Fruit fly (Drosophila melanogaster) whole organism, embryonic: Measurements from ENCODE around the gene Cpr78E.

Experiments used
- B-H2 ChIP-seq: fragments of 200-800 bp; sonication (Bioruptor generic); optimal IDR thresholded peaks from 2 replicates; lab custom pipeline; 2018; ENCODE audit warnings: missing biosample characterization, mild to moderate bottlenecking, missing genetic modification characterization
- CG11560 ChIP-seq: fragments of 200-800 bp; sonication (Bioruptor generic); IDR thresholded peaks from 3 replicates; pipeline ENCODE4 v1.3.6; 2022; ENCODE audit warnings: missing biosample characterization, missing genetic modification characterization
- CG12155 ChIP-seq: fragments of 200-800 bp; sonication (Bioruptor generic); optimal IDR thresholded peaks from 3 replicates; lab custom pipeline; 2016; ENCODE audit warnings: missing biosample characterization, missing genetic modification characterization
- CG12219 ChIP-seq: fragments of 200-800 bp; sonication (Bioruptor generic); optimal IDR thresholded peaks from 3 replicates; lab custom pipeline; 2018; ENCODE audit warnings: missing biosample characterization, mild to moderate bottlenecking, missing genetic modification characterization
- CG13775 ChIP-seq: fragments of 200-800 bp; sonication (Bioruptor generic); optimal IDR thresholded peaks from 3 replicates; lab custom pipeline; 2017; ENCODE audit warnings: missing biosample characterization, mild to moderate bottlenecking, missing genetic modification characterization
- CG15269 ChIP-seq: fragments of 200-800 bp; sonication (Bioruptor generic); optimal IDR thresholded peaks from 2 replicates; lab custom pipeline; 2018; ENCODE audit warnings: missing biosample characterization, mild to moderate bottlenecking, missing genetic modification characterization, moderate library complexity
- CG15479 ChIP-seq: fragments of 200-800 bp; sonication (Bioruptor generic); optimal IDR thresholded peaks from 3 replicates; lab custom pipeline; 2019; ENCODE audit warnings: missing biosample characterization, mild to moderate bottlenecking, missing genetic modification characterization, moderate library complexity
- CG15696 ChIP-seq: fragments of 200-800 bp; sonication (Bioruptor generic); optimal IDR thresholded peaks from 2 replicates; lab custom pipeline; 2019; ENCODE audit warnings: missing biosample characterization, mild to moderate bottlenecking, missing genetic modification characterization, moderate library complexity
- CG1647 ChIP-seq: fragments of 200-800 bp; sonication (Bioruptor generic); optimal IDR thresholded peaks from 3 replicates; lab custom pipeline; 2016; ENCODE audit warnings: missing biosample characterization, missing genetic modification characterization
- CG17359 ChIP-seq: fragments of 200-800 bp; sonication (Bioruptor generic); optimal IDR thresholded peaks from 3 replicates; lab custom pipeline; 2018; ENCODE audit warnings: missing biosample characterization, mild to moderate bottlenecking, missing genetic modification characterization, moderate library complexity
- CG2678 ChIP-seq: fragments of 200-800 bp; sonication (Bioruptor generic); optimal IDR thresholded peaks from 3 replicates; lab custom pipeline; 2019; ENCODE audit warnings: missing biosample characterization, mild to moderate bottlenecking, missing genetic modification characterization, moderate library complexity
- CG31224 ChIP-seq: fragments of 200-800 bp; sonication (Bioruptor generic); IDR thresholded peaks from 2 replicates; pipeline ENCODE4 v1.3.6; 2022; ENCODE audit warnings: missing biosample characterization, missing genetic modification characterization
- CG31388 ChIP-seq: fragments of 200-800 bp; sonication (Bioruptor generic); optimal IDR thresholded peaks from 2 replicates; lab custom pipeline; 2016; ENCODE audit warnings: missing biosample characterization, missing genetic modification characterization
- CG33213 ChIP-seq: fragments of 200-800 bp; sonication (Bioruptor generic); optimal IDR thresholded peaks from 3 replicates; lab custom pipeline; 2016; ENCODE audit warnings: missing biosample characterization, missing genetic modification characterization
- CG34376 ChIP-seq: fragments of 200-800 bp; sonication (Bioruptor generic); optimal IDR thresholded peaks from 2 replicates; lab custom pipeline; 2018; ENCODE audit warnings: missing biosample characterization, mild to moderate bottlenecking, missing genetic modification characterization
- CG3847 ChIP-seq: fragments of 200-800 bp; sonication (Bioruptor generic); IDR thresholded peaks from 2 replicates; pipeline ENCODE4 v1.3.6; 2022; ENCODE audit warnings: missing biosample characterization, missing genetic modification characterization
- CG4328 ChIP-seq: fragments of 200-800 bp; sonication (Bioruptor generic); optimal IDR thresholded peaks from 3 replicates; lab custom pipeline; 2017; ENCODE audit warnings: missing biosample characterization, missing genetic modification reagents, missing genetic modification characterization
- CG4404 ChIP-seq: fragments of 200-800 bp; sonication (Bioruptor generic); IDR thresholded peaks from 2 replicates; pipeline ENCODE4 v1.3.6; 2022; ENCODE audit warnings: missing biosample characterization, missing genetic modification characterization
- CG4424 ChIP-seq: fragments of 200-800 bp; sonication (Bioruptor generic); optimal IDR thresholded peaks from 3 replicates; lab custom pipeline; 2016; ENCODE audit warnings: missing biosample characterization, missing genetic modification characterization
- CG6272 ChIP-seq: fragments of 200-800 bp; sonication (Bioruptor generic); IDR thresholded peaks from 2 replicates; pipeline ENCODE4 v1.3.6; 2022; ENCODE audit warnings: missing biosample characterization, missing genetic modification characterization
- CG7357 ChIP-seq: fragments of 200-800 bp; sonication (Bioruptor generic); IDR thresholded peaks from 3 replicates; pipeline ENCODE4 v1.3.6; 2022; ENCODE audit warnings: missing biosample characterization, missing genetic modification characterization
- CG7987 ChIP-seq: fragments of 200-800 bp; sonication (Bioruptor generic); optimal IDR thresholded peaks from 2 replicates; lab custom pipeline; 2018; ENCODE audit warnings: missing biosample characterization, mild to moderate bottlenecking, missing genetic modification characterization, moderate library complexity
- CG8924 ChIP-seq: fragments of 200-800 bp; optimal IDR thresholded peaks from 3 replicates; lab custom pipeline; 2019; ENCODE audit warnings: missing biosample characterization, mild to moderate bottlenecking, missing genetic modification characterization, moderate library complexity
- CTCF ChIP-seq: fragments of 200-800 bp; sonication (Bioruptor generic); optimal IDR thresholded peaks from 2 replicates; lab custom pipeline; 2017; ENCODE audit warnings: missing biosample characterization, mild to moderate bottlenecking, missing genetic modification characterization, moderate library complexity
- GATAe ChIP-seq: fragments of 200-800 bp; sonication (Bioruptor generic); conservative IDR thresholded peaks from 2 replicates; pipeline ENCODE4 v1.3.6; 2022; ENCODE audit warnings: missing biosample characterization, missing genetic modification characterization
- H2.0 ChIP-seq: fragments of 200-800 bp; sonication (Bioruptor generic); IDR thresholded peaks from 2 replicates; pipeline ENCODE4 v1.3.6; 2022; ENCODE audit warnings: missing biosample characterization, missing genetic modification characterization
- Hand ChIP-seq: fragments of 200-800 bp; sonication (Bioruptor generic); optimal IDR thresholded peaks from 2 replicates; lab custom pipeline; 2017; ENCODE audit warnings: mild to moderate bottlenecking, missing biosample characterization, missing genetic modification reagents, missing genetic modification characterization
- Hey ChIP-seq: fragments of 200-800 bp; sonication (Bioruptor generic); optimal IDR thresholded peaks from 3 replicates; lab custom pipeline; 2018; ENCODE audit warnings: missing biosample characterization, mild to moderate bottlenecking, missing genetic modification characterization
- Hr51 ChIP-seq, 2 experiments: fragments of 200-800 bp; sonication (Bioruptor generic); optimal IDR thresholded peaks; 2 replicates in 1 of 2; 3 replicates in 1 of 2; lab custom pipeline; 2016 to 2018; ENCODE audit warnings: missing biosample characterization in 2 of 2, missing genetic modification characterization in 2 of 2, mild to moderate bottlenecking in 1 of 2, moderate library complexity in 1 of 2
- Hr78 ChIP-seq, 2 experiments: fragments of 200-800 bp in 1 of 2; fragments of >200 bp in 1 of 2; sonication (Bioruptor generic) in 1 of 2; optimal IDR thresholded peaks; 2 replicates each; lab custom pipeline; 2017 to 2019; ENCODE audit warnings: missing biosample characterization in 2 of 2, missing genetic modification characterization in 2 of 2, mild to moderate bottlenecking in 1 of 2, moderate library complexity in 1 of 2
- Lhr ChIP-seq: fragments of 200-800 bp; sonication (Bioruptor generic); optimal IDR thresholded peaks from 3 replicates; lab custom pipeline; 2017; ENCODE audit warnings: mild to moderate bottlenecking, missing biosample characterization, missing genetic modification reagents, missing genetic modification characterization
- Stat92E ChIP-seq, 3 experiments: fragments of >200 bp in 2 of 3; fragments of 200-800 bp in 1 of 3; sonication (Bioruptor generic) in 1 of 3; optimal IDR thresholded peaks; 2 replicates each; lab custom pipeline; 2017 to 2019; ENCODE audit warnings: missing biosample characterization in 3 of 3, missing genetic modification characterization in 3 of 3, mild to moderate bottlenecking in 1 of 3, moderate library complexity in 1 of 3
- Xrp1 ChIP-seq: fragments of 200-800 bp; sonication (Bioruptor generic); IDR thresholded peaks from 2 replicates; pipeline ENCODE4 v1.3.6; 2022; ENCODE audit warnings: missing biosample characterization, missing genetic modification characterization
- br ChIP-seq: fragments of >200 bp; optimal IDR thresholded peaks from 2 replicates; lab custom pipeline; 2017
- crol ChIP-seq: fragments of 200-800 bp; sonication (Bioruptor generic); IDR thresholded peaks from 2 replicates; pipeline ENCODE4 v1.3.6; 2022; ENCODE audit warnings: missing biosample characterization, missing genetic modification characterization
- eyg ChIP-seq: fragments of 200-800 bp; sonication (Bioruptor generic); optimal IDR thresholded peaks from 3 replicates; lab custom pipeline; 2016; ENCODE audit warnings: missing biosample characterization, missing genetic modification characterization
- fd102C ChIP-seq: fragments of 200-800 bp; sonication (Bioruptor generic); optimal IDR thresholded peaks from 2 replicates; lab custom pipeline; 2018; ENCODE audit warnings: missing biosample characterization, mild to moderate bottlenecking, missing genetic modification characterization, moderate library complexity
- gcm2 ChIP-seq: fragments of 200-800 bp; sonication (Bioruptor generic); optimal IDR thresholded peaks from 2 replicates; lab custom pipeline; 2016; ENCODE audit warnings: missing biosample characterization, missing genetic modification characterization
- nerfin-2 ChIP-seq: fragments of 200-800 bp; sonication (Bioruptor generic); IDR thresholded peaks from 2 replicates; pipeline ENCODE4 v1.3.6; 2022; ENCODE audit warnings: missing biosample characterization, missing genetic modification characterization; ENCODE audit not compliant: partially characterized antibody
- nmo ChIP-seq: fragments of 200-800 bp; sonication (Bioruptor generic); optimal IDR thresholded peaks from 2 replicates; lab custom pipeline; 2018; ENCODE audit warnings: missing biosample characterization, mild to moderate bottlenecking, missing genetic modification characterization, moderate library complexity
- pb ChIP-seq: fragments of 200-800 bp; sonication (Bioruptor generic); optimal IDR thresholded peaks from 3 replicates; lab custom pipeline; 2016; ENCODE audit warnings: missing biosample characterization, missing genetic modification characterization
- pfk ChIP-seq: fragments of 200-800 bp; sonication (Bioruptor generic); optimal IDR thresholded peaks from 2 replicates; lab custom pipeline; 2018; ENCODE audit warnings: missing biosample characterization, mild to moderate bottlenecking, missing genetic modification characterization, moderate library complexity
- ranshi ChIP-seq: fragments of 200-800 bp; sonication (Bioruptor generic); IDR thresholded peaks from 2 replicates; pipeline ENCODE4 v1.3.6; 2022; ENCODE audit warnings: missing biosample characterization, missing genetic modification characterization
- repo ChIP-seq: fragments of 200-800 bp; sonication (Bioruptor generic); optimal IDR thresholded peaks from 2 replicates; lab custom pipeline; 2016; ENCODE audit warnings: missing biosample characterization, missing genetic modification characterization
- run ChIP-seq: fragments of 200-800 bp; sonication (Bioruptor generic); optimal IDR thresholded peaks from 3 replicates; lab custom pipeline; 2018; ENCODE audit warnings: missing biosample characterization, mild to moderate bottlenecking, missing genetic modification characterization
- sc ChIP-seq, 3 experiments: fragments of >200 bp in 2 of 3; fragments of 200-800 bp in 1 of 3; sonication (Bioruptor generic) in 1 of 3; optimal IDR thresholded peaks; 2 replicates in 2 of 3; 3 replicates in 1 of 3; lab custom pipeline; 2017; ENCODE audit warnings: mild to moderate bottlenecking in 1 of 3, missing biosample characterization in 1 of 3, missing genetic modification characterization in 1 of 3, missing genetic modification reagents in 1 of 3
- slou ChIP-seq: fragments of 200-800 bp; sonication (Bioruptor generic); optimal IDR thresholded peaks from 3 replicates; lab custom pipeline; 2016; ENCODE audit warnings: missing biosample characterization, missing genetic modification characterization
- sna ChIP-seq: fragments of 200-800 bp; sonication (Bioruptor generic); IDR thresholded peaks from 2 replicates; pipeline ENCODE4 v1.3.6; 2022; ENCODE audit warnings: missing biosample characterization, missing genetic modification characterization; ENCODE audit not compliant: partially characterized antibody
- zen ChIP-seq: fragments of 200-800 bp; sonication (Bioruptor generic); optimal IDR thresholded peaks from 3 replicates; lab custom pipeline; 2018; ENCODE audit warnings: missing biosample characterization, mild to moderate bottlenecking, missing genetic modification characterization, moderate library complexity

The Cpr78E gene

DNA sequence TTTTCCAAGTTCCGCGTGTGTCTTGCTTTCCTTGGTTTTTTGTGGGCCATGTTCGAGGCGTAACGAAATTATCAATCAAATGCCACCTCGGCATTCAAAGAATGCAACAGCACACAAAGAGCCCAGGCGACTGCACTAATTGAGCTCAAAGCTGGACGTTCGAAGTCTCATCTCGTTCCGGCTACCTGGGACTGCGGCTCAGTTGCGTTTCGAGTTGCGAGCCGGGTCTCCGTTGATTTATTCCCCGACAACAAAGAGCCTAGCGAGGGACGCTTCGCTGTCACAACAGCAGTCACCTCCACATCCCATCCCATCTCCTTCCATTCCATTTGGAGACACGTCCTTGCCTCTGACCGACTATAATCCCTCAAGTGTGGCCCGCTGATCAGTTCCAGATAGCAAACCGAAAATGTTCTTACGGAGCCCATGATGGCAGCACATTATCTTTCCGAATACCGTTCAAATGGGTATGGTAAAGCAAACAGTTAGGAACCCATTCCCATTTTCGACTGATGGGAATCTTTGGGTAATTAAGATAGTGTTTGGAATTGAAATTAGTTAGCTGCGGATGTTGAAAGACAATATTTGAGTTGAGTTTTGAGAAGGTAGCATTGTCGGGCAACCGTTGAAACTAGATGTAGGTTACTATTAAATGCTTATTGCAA lies 23.7 kb downstream of the Cpr78E start (continued):
- TF ChIP-seq CG31388 (no peak), zen (peak; percentile 43), pfk (peak; percentile 51), CG12155 (no peak)

DNA sequence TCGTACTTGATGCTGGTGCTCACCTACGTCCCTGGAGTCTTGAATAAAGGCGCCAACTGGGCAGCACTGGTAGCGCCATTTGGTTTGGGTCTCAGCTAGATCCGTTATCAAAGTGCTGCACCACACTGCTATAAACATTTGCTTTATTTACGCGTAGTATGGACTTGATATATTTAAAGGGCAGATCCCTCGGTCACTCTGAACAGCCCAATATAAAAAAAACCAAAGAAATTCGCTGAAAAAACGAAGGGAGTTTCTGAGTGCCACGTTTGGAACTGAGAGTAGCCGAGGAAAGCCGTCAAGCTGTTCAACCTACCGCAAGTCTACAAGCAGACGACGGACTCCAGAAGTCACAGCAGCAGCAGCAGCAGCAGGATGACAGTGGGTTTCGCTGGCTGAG lies 26.0 kb downstream of the Cpr78E start, which contains the start of gene Atox1:
Gene Atox1 (plus strand): TSS at position 181 of the 400 bp plus-strand sequence.
- TF ChIP-seq fd102C (GFP tag; lab: Kevin White, UChicago) (no peak), CG8924 (no peak), CG17359 (tag; lab: Kevin White, UChicago) (no peak), CG15696 (tag; lab: Kevin White, UChicago) (no peak), CG12219 (GFP tag; lab: Kevin White, UChicago) (no peak), GATAe (GFP tag; lab: Robert Waterston, UW) (no peak), sc (optimal IDR thresholded peaks at IDR 0.05; lab: Kevin White, UChicago) (no peak), sc (GFP tag; optimal IDR thresholded peaks at IDR 0.05; lab: Kevin White, UChicago) (no peak), CG15269 (tag; lab: Kevin White, UChicago) (no peak), B-H2 (peak; percentile 76), CG15479 (GFP tag; lab: Kevin White, UChicago) (no peak), br (lab: Kevin White, UChicago) (no peak), CG31224 (GFP tag; lab: Robert Waterston, UW) (no peak), sna (GFP tag; lab: Robert Waterston, UW) (no peak), run (no peak), CG4328 (GFP tag; lab: Kevin White, UChicago) (peak; percentile 43), CG3847 (GFP tag; lab: Robert Waterston, UW) (peak; percentile 77), nmo (GFP tag; lab: Kevin White, UChicago) (peak; percentile 67), CG7987 (GFP tag; lab: Kevin White, UChicago) (peak; percentile 72), Stat92E (GFP tag; optimal IDR thresholded peaks at IDR 0.05; lab: Kevin White, UChicago) (peak in 1 of 3 experiments; percentile 19), H2.0 (peak; percentile 43; the same call in 1 of the 2 replicates), CG2678 (tag; lab: Kevin White, UChicago) (no peak), eyg (GFP tag; lab: Kevin White, UChicago) (no peak), CG34376 (GFP tag; lab: Kevin White, UChicago) (peak; percentile 27), CG1647 (no peak), CG6272 (no peak), CTCF (GFP tag; lab: Kevin White, UChicago) (peak; percentile 86), crol (no peak), Hand (GFP tag; lab: Kevin White, UChicago) (no peak), Hr78 (GFP tag; optimal IDR thresholded peaks at IDR 0.05; lab: Kevin White, UChicago) (no peak), slou (GFP tag; lab: Kevin White, UChicago) (no peak), repo (peak; percentile 5), CG4424 (GFP tag; lab: Kevin White, UChicago) (peak; percentile 10), CG33213 (GFP tag; lab: Kevin White, UChicago) (peak; percentile 87), Xrp1 (GFP tag; lab: Robert Waterston, UW) (no peak), pb (peak; percentile 23), CG11560 (tag; lab: Robert Waterston, UW) (peak; percentile 54; the same call in 2 of the 3 replicates), gcm2 (GFP tag; lab: Kevin White, UChicago) (no peak), Lhr (peak; percentile 97), nerfin-2 (GFP tag; lab: Robert Waterston, UW) (no peak), Hr51 (GFP tag; optimal IDR thresholded peaks at IDR 0.05; lab: Kevin White, UChicago) (peak in 1 of 2 experiments; percentile 36), ranshi (no peak), CG7357 (GFP tag; lab: Robert Waterston, UW) (no peak), CG13775 (GFP tag; lab: Kevin White, UChicago) (no peak), CG4404 (GFP tag; lab: Robert Waterston, UW) (no peak), Hey (tag; lab: Kevin White, UChicago) (peak; percentile 22)
